Fruit fly (Drosophila melanogaster): ENCODE measurements around the gene CG2162.

Gene CG2162

dm6 chr3L:3077568-3078107 lies 42.6 kb downstream of the CG2162 start (continued):
- peak; percentile 30; the same call in 1 of the 2 replicates for TF ChIP-seq seq (GFP tag; IDR thresholded peaks at IDR 0.05)
- TF ChIP-seq CG17568 (GFP tag; optimal IDR thresholded peaks at IDR 0.05): peak; percentile 75
- TF ChIP-seq crol (GFP tag; IDR thresholded peaks at IDR 0.05): peak; percentile 72
- TF ChIP-seq CG10366 (GFP tag; IDR thresholded peaks at IDR 0.05): 0 out of 2 replicates have a peak, but pooled peaks have one; percentile 27
- TF ChIP-seq H15 (GFP tag; IDR thresholded peaks at IDR 0.05): 0 out of 3 replicates have a peak, but pooled peaks have one; percentile 35
- peak; percentile 54 for TF ChIP-seq E2f2 (GFP tag; IDR thresholded peaks at IDR 0.05)
- TF ChIP-seq otp (GFP tag; IDR thresholded peaks at IDR 0.05): peak; percentile 62; the same call in 1 of the 3 replicates
- peak; percentile 62 for TF ChIP-seq Drgx (GFP tag; IDR thresholded peaks at IDR 0.05)
- peak; percentile 63 for TF ChIP-seq Atf6 (GFP tag; IDR thresholded peaks at IDR 0.05)
- peak; percentile 35 for TF ChIP-seq ERR (GFP tag; optimal IDR thresholded peaks at IDR 0.05)
- peak; percentile 96 for TF ChIP-seq Med (GFP tag)
- peak; percentile 69 for TF ChIP-seq CG7987 (GFP tag; optimal IDR thresholded peaks at IDR 0.05)
- TF ChIP-seq Eip74EF (GFP tag; optimal IDR thresholded peaks at IDR 0.05): peak in 1 of 2 experiments; percentile 44
- TF ChIP-seq stc (GFP tag; IDR thresholded peaks at IDR 0.05): peak; percentile 41; the same call in 1 of the 2 replicates
- TF ChIP-seq CG31365 (tag; optimal IDR thresholded peaks at IDR 0.05): peak; percentile 58
- peak; percentile 35 for TF ChIP-seq NfI (GFP tag; optimal IDR thresholded peaks at IDR 0.05)
- peak; percentile 35 for TF ChIP-seq CG17385 (GFP tag; optimal IDR thresholded peaks at IDR 0.05)
- TF ChIP-seq Asciz (GFP tag; optimal IDR thresholded peaks at IDR 0.05): peak; percentile 48
- TF ChIP-seq CG31224 (GFP tag; IDR thresholded peaks at IDR 0.05): peak; percentile 37; the same call in 1 of the 2 replicates
- TF ChIP-seq Dek (tag; optimal IDR thresholded peaks at IDR 0.05): peak; percentile 45
- peak; percentile 79 for TF ChIP-seq lbe (GFP tag; optimal IDR thresholded peaks at IDR 0.05)
- TF ChIP-seq kah (GFP tag; optimal IDR thresholded peaks at IDR 0.05): peak; percentile 10
- TF ChIP-seq CG3726 (GFP tag; IDR thresholded peaks at IDR 0.05): no peak
- no peak for TF ChIP-seq btn (GFP tag; optimal IDR thresholded peaks at IDR 0.05)
- TF ChIP-seq CG10543 (GFP tag; optimal IDR thresholded peaks at IDR 0.05): peak; percentile 88
- peak; percentile 78 for TF ChIP-seq HmgZ (tag; optimal IDR thresholded peaks at IDR 0.05)
- no peak for TF ChIP-seq CG4854 (GFP tag; optimal IDR thresholded peaks at IDR 0.05)
- TF ChIP-seq CG17328 (GFP tag; IDR thresholded peaks at IDR 0.05): 0 out of 2 replicates have a peak, but pooled peaks have one; percentile 22
- TF ChIP-seq jumu (GFP tag; optimal IDR thresholded peaks at IDR 0.05): no peak
- no peak for TF ChIP-seq Neu2 (GFP tag; optimal IDR thresholded peaks at IDR 0.05; ENCODE audit: borderline replicate concordance)
- peak; percentile 60 to 87 for TF ChIP-seq Trl (optimal IDR thresholded peaks at IDR 0.05)
- TF ChIP-seq Trl (GFP tag; optimal IDR thresholded peaks at IDR 0.05): peak; percentile 68
- peak; percentile 2 for TF ChIP-seq CG18011 (GFP tag; optimal IDR thresholded peaks at IDR 0.05)
- peak; percentile 69 for TF ChIP-seq CG32532 (GFP tag; IDR thresholded peaks at IDR 0.05)
- TF ChIP-seq bowl (GFP tag; IDR thresholded peaks at IDR 0.05): no peak
- TF ChIP-seq Ptx1 (GFP tag; IDR thresholded peaks at IDR 0.05): peak; percentile 42
- peak; percentile 98 for TF ChIP-seq chinmo (GFP tag; IDR thresholded peaks at IDR 0.05; ENCODE audit: partially characterized antibody)
- peak; percentile 34 for TF ChIP-seq p53 (GFP tag; optimal IDR thresholded peaks at IDR 0.05)
- TF ChIP-seq CG10654 (GFP tag; optimal IDR thresholded peaks at IDR 0.05): peak; percentile 5
- TF ChIP-seq eyg (GFP tag; optimal IDR thresholded peaks at IDR 0.05): peak; percentile 5
- TF ChIP-seq B-H2 (GFP tag; optimal IDR thresholded peaks at IDR 0.05): peak; percentile 73
- TF ChIP-seq cad (GFP tag; optimal IDR thresholded peaks at IDR 0.05): peak; percentile 14
- peak; percentile 10; the same call in 1 of the 2 replicates for TF ChIP-seq ato (GFP tag; IDR thresholded peaks at IDR 0.05; ENCODE audit: partially characterized antibody)
- peak; percentile 36 for TF ChIP-seq CG7786 (GFP tag; optimal IDR thresholded peaks at IDR 0.05)
- peak in 1 of 2 experiments; percentile 89 for TF ChIP-seq Hr78 (GFP tag; optimal IDR thresholded peaks at IDR 0.05)
- peak; percentile 50 for TF ChIP-seq Fer3 (tag; optimal IDR thresholded peaks at IDR 0.05)
- TF ChIP-seq row (GFP tag; IDR thresholded peaks at IDR 0.05): peak; percentile 35; the same call in 1 of the 3 replicates
- peak; percentile 36; the same call in 1 of the 3 replicates for TF ChIP-seq knrl (GFP tag; IDR thresholded peaks at IDR 0.05; ENCODE audit: partially characterized antibody)
- no peak for TF ChIP-seq CG10431 (GFP tag; optimal IDR thresholded peaks at IDR 0.05)
